Worm (Caenorhabditis elegans): ENCODE results near the gene ZK666.14.

Gene ZK666.14

ce11 chrII:10529218-10529751, 34.7 kb downstream of the ZK666.14 start:
- TF ChIP-seq die-1 (tag; optimal IDR thresholded peaks at IDR 0.05): no peak
- TF ChIP-seq F57C9.4 (tag; optimal IDR thresholded peaks at IDR 0.05): no peak
- no peak for TF ChIP-seq bed-1 (GFP tag; IDR thresholded peaks at IDR 0.05)
- TF ChIP-seq nhr-80 (tag; optimal IDR thresholded peaks at IDR 0.05): peak; percentile 23
- TF ChIP-seq B0336.3 (GFP tag; IDR thresholded peaks at IDR 0.05): no peak
- no peak for TF ChIP-seq F52B5.7 (tag; optimal IDR thresholded peaks at IDR 0.05)
- TF ChIP-seq ceh-91 (GFP tag; IDR thresholded peaks at IDR 0.05): no peak
- no peak for TF ChIP-seq rcor-1 (GFP tag; IDR thresholded peaks at IDR 0.05)
- no peak for TF ChIP-seq ceh-27 (GFP tag; optimal IDR thresholded peaks at IDR 0.05)
- no peak for TF ChIP-seq nhr-27 (tag; optimal IDR thresholded peaks at IDR 0.05)
- 0 out of 2 replicates have a peak, but pooled peaks have one; percentile 33 for TF ChIP-seq lin-26 (GFP tag; IDR thresholded peaks at IDR 0.05)
- 0 out of 2 replicates have a peak, but pooled peaks have one; percentile 42 for TF ChIP-seq dox-1 (GFP tag; IDR thresholded peaks at IDR 0.05)
- TF ChIP-seq lin-54 (GFP tag; optimal IDR thresholded peaks at IDR 0.05): no peak
- TF ChIP-seq tbp1 (GFP tag; optimal IDR thresholded peaks at IDR 0.05): no peak
- no peak for TF ChIP-seq pha-4 (tag; optimal IDR thresholded peaks at IDR 0.05)
- TF ChIP-seq mxl-1 (tag; optimal IDR thresholded peaks at IDR 0.05): no peak
- peak; percentile 43; the same call in 1 of the 2 replicates for TF ChIP-seq hmg-1.2 (GFP tag; IDR thresholded peaks at IDR 0.05)
- no peak for TF ChIP-seq ztf-18 (tag; optimal IDR thresholded peaks at IDR 0.05)
- TF ChIP-seq cebp-2 (GFP tag; IDR thresholded peaks at IDR 0.05): no peak
- TF ChIP-seq cebp-1 (GFP tag; IDR thresholded peaks at IDR 0.05): no peak
- TF ChIP-seq cebp-1 (tag; optimal IDR thresholded peaks at IDR 0.05): peak; percentile 2
- TF ChIP-seq mel-28 (tag; optimal IDR thresholded peaks at IDR 0.05; ENCODE audit: borderline replicate concordance): no peak
- no peak for TF ChIP-seq attf-3 (GFP tag; conservative IDR thresholded peaks at IDR 0.05)
- TF ChIP-seq attf-5 (GFP tag; optimal IDR thresholded peaks at IDR 0.05): peak; percentile 2
- TF ChIP-seq zfh-2 (GFP tag; conservative IDR thresholded peaks at IDR 0.05): peak; percentile 89
- no peak for TF ChIP-seq let-526 (GFP tag; IDR thresholded peaks at IDR 0.05)
- no peak for TF ChIP-seq hsf-1 (GFP tag; IDR thresholded peaks at IDR 0.05)
- TF ChIP-seq efl-1 (GFP tag; optimal IDR thresholded peaks at IDR 0.05): peak; percentile 26
- TF ChIP-seq fkh-3 (tag; optimal IDR thresholded peaks at IDR 0.05): no peak
- no peak for TF ChIP-seq ztf-28 (GFP tag; IDR thresholded peaks at IDR 0.05)
- TF ChIP-seq Y67H2A.10 (GFP tag; conservative IDR thresholded peaks at IDR 0.05): no peak
- TF ChIP-seq Y56A3A.18 (GFP tag; IDR thresholded peaks at IDR 0.05): no peak
- TF ChIP-seq madf-8 (GFP tag; conservative IDR thresholded peaks at IDR 0.05): no peak

ce11 chrII:10530907-10531306, 36.3 kb downstream of the ZK666.14 start:
- 0 out of 2 replicates have a peak, but pooled peaks have one; percentile 51 for TF ChIP-seq cebp-2 (GFP tag; IDR thresholded peaks at IDR 0.05)
- TF ChIP-seq ztf-28 (GFP tag; IDR thresholded peaks at IDR 0.05): no peak
- peak; percentile 58; the same call in 1 of the 2 replicates for TF ChIP-seq zfh-2 (GFP tag; conservative IDR thresholded peaks at IDR 0.05)

ce11 chrII:10531604-10532003, 37.0 kb downstream of the ZK666.14 start:
- TF ChIP-seq lsy-27 (tag; optimal IDR thresholded peaks at IDR 0.05; ENCODE audit: borderline replicate concordance, insufficient read depth) (no peak), chd-7 (tag; optimal IDR thresholded peaks at IDR 0.05) (peak; percentile 11), fkh-3 (tag; optimal IDR thresholded peaks at IDR 0.05) (no peak), ztf-26 (tag; optimal IDR thresholded peaks at IDR 0.05) (no peak), T26A5.8 (tag; optimal IDR thresholded peaks at IDR 0.05) (no peak), zfh-2 (GFP tag; conservative IDR thresholded peaks at IDR 0.05) (peak; percentile 71), egrh-3 (GFP tag; IDR thresholded peaks at IDR 0.05) (peak; percentile 52; the same call in 1 of the 2 replicates), sea-2 (GFP tag; IDR thresholded peaks at IDR 0.05) (no peak), ama-1 (optimal IDR thresholded peaks at IDR 0.05) (no peak), ama-1 (GFP tag; optimal IDR thresholded peaks at IDR 0.05) (no peak)

Measured in whole organism, young adult.